Worm (Caenorhabditis elegans) whole organism, L2 larva: Measurements from ENCODE around the gene D2089.3.

ENCODE experiments used
- F13H6.1 ChIP-seq: sonication (generic microtip); optimal IDR thresholded peaks from 2 replicates; lab custom pipeline; 2016; ENCODE audit warnings: missing genetic modification characterization, missing compliant biosample characterization
- alr-1 ChIP-seq: fragments of 150-350 bp; optimal IDR thresholded peaks from 2 replicates; lab custom pipeline; 2014; ENCODE audit warnings: missing biosample characterization, missing genetic modification characterization
- dmd-4 ChIP-seq: sonication (generic microtip); optimal IDR thresholded peaks from 2 replicates; lab custom pipeline; 2017; ENCODE audit warnings: missing biosample characterization, missing genetic modification characterization
- elt-1 ChIP-seq: fragments of 150-350 bp; optimal IDR thresholded peaks from 2 replicates; lab custom pipeline; 2014; ENCODE audit warnings: missing biosample characterization, missing genetic modification characterization
- elt-3 ChIP-seq: sonication (generic microtip); optimal IDR thresholded peaks from 2 replicates; lab custom pipeline; 2017; ENCODE audit warnings: missing biosample characterization, missing genetic modification characterization
- gmeb-1 ChIP-seq: fragments of 150-350 bp; optimal IDR thresholded peaks from 2 replicates; lab custom pipeline; 2014; ENCODE audit warnings: missing biosample characterization, missing genetic modification characterization
- lin-11 ChIP-seq: fragments of 150-350 bp; sonication (generic microtip); optimal IDR thresholded peaks from 2 replicates; lab custom pipeline; 2014; ENCODE audit warnings: missing biosample characterization, missing genetic modification characterization, inconsistent platforms, mixed read lengths
- lin-39 ChIP-seq: fragments of 150-350 bp; optimal IDR thresholded peaks from 2 replicates; lab custom pipeline; 2014; ENCODE audit warnings: missing biosample characterization, missing genetic modification reagents, missing genetic modification characterization
- lsy-2 ChIP-seq, 2 experiments: fragments of 150-350 bp in 1 of 2; sonication (generic microtip) in 1 of 2; optimal IDR thresholded peaks; 2 replicates each; lab custom pipeline; 2014 to 2017; ENCODE audit warnings: missing biosample characterization in 2 of 2, missing genetic modification characterization in 2 of 2
- nhr-11 ChIP-seq: fragments of 150-350 bp; optimal IDR thresholded peaks from 2 replicates; lab custom pipeline; 2014; ENCODE audit warnings: missing biosample characterization, missing genetic modification characterization
- nhr-12 ChIP-seq: fragments of 150-350 bp; optimal IDR thresholded peaks from 2 replicates; lab custom pipeline; 2014; ENCODE audit warnings: missing biosample characterization, missing genetic modification characterization
- nhr-237 ChIP-seq: fragments of 150-350 bp; optimal IDR thresholded peaks from 2 replicates; lab custom pipeline; 2014; ENCODE audit warnings: missing biosample characterization, missing genetic modification characterization
- peb-1 ChIP-seq: fragments of 150-350 bp; optimal IDR thresholded peaks from 2 replicates; lab custom pipeline; 2014; ENCODE audit warnings: missing biosample characterization, missing genetic modification characterization
- sma-3 ChIP-seq: sonication (generic microtip); optimal IDR thresholded peaks from 2 replicates; lab custom pipeline; 2016; ENCODE audit warnings: missing genetic modification reagents, missing genetic modification characterization, missing compliant biosample characterization
- sma-9 ChIP-seq, 2 experiments: fragments of 150-350 bp in 1 of 2; sonication (generic microtip) in 1 of 2; optimal IDR thresholded peaks; 2 replicates each; lab custom pipeline; 2014 to 2016; ENCODE audit warnings: missing genetic modification characterization in 2 of 2, mild to moderate bottlenecking in 1 of 2, missing biosample characterization in 1 of 2, missing compliant biosample characterization in 1 of 2, missing genetic modification reagents in 1 of 2, moderate library complexity in 1 of 2
- snpc-4 ChIP-seq: fragments of 150-350 bp; optimal IDR thresholded peaks from 2 replicates; lab custom pipeline; 2014; ENCODE audit warnings: missing biosample characterization, missing genetic modification characterization
- unc-62 ChIP-seq: fragments of 150-350 bp; optimal IDR thresholded peaks from 2 replicates; lab custom pipeline; 2014; ENCODE audit warnings: missing biosample characterization, missing genetic modification reagents, missing genetic modification characterization
- ztf-1 ChIP-seq: fragments of 200-800 bp; sonication (Bioruptor generic); conservative IDR thresholded peaks from 2 replicates; pipeline ENCODE4 v1.3.6; 2022; ENCODE audit warnings: missing genetic modification characterization, missing compliant biosample characterization

Gene D2089.3

DNA sequence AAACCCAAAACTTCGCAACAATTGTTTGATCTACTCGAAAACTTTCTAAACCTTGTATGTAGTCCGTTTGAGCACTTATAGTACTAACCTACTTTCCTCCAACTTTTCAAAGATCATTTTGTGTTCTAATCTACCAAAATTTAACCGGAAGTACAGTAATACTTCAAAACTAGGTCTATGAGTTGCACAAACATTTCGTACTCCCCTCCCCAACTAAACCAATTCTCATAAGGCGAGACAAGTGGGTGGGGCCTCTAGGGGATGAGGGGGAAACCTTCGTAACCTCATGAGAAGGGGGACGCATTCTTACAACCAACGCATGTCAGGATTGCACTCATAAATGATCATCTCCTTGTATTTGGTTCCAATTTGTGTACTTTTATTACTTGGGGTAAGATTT, 43.0 kb downstream of the D2089.3 start, which contains the start of gene cutl-9:
TSS of gene cutl-9 (plus strand) at position 301 of the 400 bp plus-strand sequence.
- TF ChIP-seq ztf-1 (GFP tag; lab: Robert Waterston, UW) (no peak), nhr-237 (no peak), elt-1 (tag; lab: Kevin White, UChicago) (no peak), dmd-4 (tag; lab: Kevin White, UChicago) (no peak), lin-11 (tag; lab: Kevin White, UChicago) (no peak), F13H6.1 (tag; lab: Kevin White, UChicago) (no peak), lsy-2 (tag; optimal IDR thresholded peaks at IDR 0.05; lab: Kevin White, UChicago) (no peak), peb-1 (no peak), alr-1 (tag; lab: Kevin White, UChicago) (no peak), lin-39 (tag; lab: Kevin White, UChicago) (no peak), gmeb-1 (tag; lab: Kevin White, UChicago) (no peak), nhr-12 (tag; lab: Kevin White, UChicago) (no peak), sma-9 (GFP tag; optimal IDR thresholded peaks at IDR 0.05; lab: Kevin White, UChicago) (no peak), sma-9 (tag; optimal IDR thresholded peaks at IDR 0.05; lab: Kevin White, UChicago) (no peak), snpc-4 (tag; lab: Kevin White, UChicago) (no peak)

DNA sequence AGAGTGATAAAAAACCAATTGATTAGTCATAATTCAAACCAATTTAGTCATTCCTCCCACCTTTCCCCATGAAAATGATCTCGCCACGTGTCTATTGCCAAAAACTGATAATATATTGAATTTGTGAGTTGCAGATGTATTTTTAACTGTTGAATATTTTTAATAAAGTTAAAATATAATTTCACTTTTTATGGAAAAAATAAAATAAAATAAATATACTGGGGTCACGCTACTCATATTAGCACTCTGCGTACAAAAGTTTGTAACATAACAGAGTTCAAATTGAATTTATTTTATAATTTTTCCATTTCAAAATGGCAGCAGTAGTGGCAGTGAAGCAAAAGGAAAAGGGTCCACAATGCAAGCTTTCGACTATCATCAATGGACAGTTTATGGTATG, 46.8 kb downstream of the D2089.3 start, which contains the start of gene C14A4.13:
TSS of gene C14A4.13 (plus strand) at position 301 of the 400 bp plus-strand sequence.
- TF ChIP-seq unc-62 (GFP tag; lab: Kevin White, UChicago) (no peak), nhr-11 (tag; lab: Kevin White, UChicago) (no peak), elt-3 (tag; lab: Kevin White, UChicago) (no peak), sma-3 (GFP tag; lab: Kevin White, UChicago) (no peak)
